Fruit fly (Drosophila melanogaster): ENCODE measurements around the gene CG12535.
A peak's percentile ranks its signal among the peaks of the same experiment; 100 is the strongest.

CG12535 gene

dm6 chrX:3485304-3485703 is 36.6 kb upstream of the CG12535 start, which contains the start of the genes CG14270 and CG10803 (continued):
- TF ChIP-seq chif (GFP tag; optimal IDR thresholded peaks at IDR 0.05): peak in 1 of 2 experiments; percentile 11
- peak; percentile 47 for TF ChIP-seq CG12391 (tag; optimal IDR thresholded peaks at IDR 0.05)
- TF ChIP-seq salm (tag; optimal IDR thresholded peaks at IDR 0.05): no peak
- TF ChIP-seq zf30C (GFP tag; optimal IDR thresholded peaks at IDR 0.05): no peak
- peak; percentile 74 for TF ChIP-seq hbn (GFP tag; IDR thresholded peaks at IDR 0.05; ENCODE audit: partially characterized antibody)
- TF ChIP-seq p53 (GFP tag; optimal IDR thresholded peaks at IDR 0.05): no peak
- peak; percentile 62; the same call in 2 of the 3 replicates for TF ChIP-seq CG6791 (GFP tag; IDR thresholded peaks at IDR 0.05; ENCODE audit: partially characterized antibody)
- TF ChIP-seq gfzf (GFP tag; optimal IDR thresholded peaks at IDR 0.05): peak; percentile 69
- peak; percentile 31 for TF ChIP-seq Dp (GFP tag; optimal IDR thresholded peaks at IDR 0.05)

- TF ChIP-seq kah (GFP tag; optimal IDR thresholded peaks at IDR 0.05): no peak
- TF ChIP-seq CG14965 (GFP tag; optimal IDR thresholded peaks at IDR 0.05; ENCODE audit: borderline replicate concordance): no peak
- TF ChIP-seq esg (GFP tag; conservative IDR thresholded peaks at IDR 0.05): peak; percentile 83
- no peak for TF ChIP-seq CG31388 (GFP tag; optimal IDR thresholded peaks at IDR 0.05)
- peak; percentile 57; the same call in 1 of the 3 replicates for TF ChIP-seq jigr1 (GFP tag; IDR thresholded peaks at IDR 0.05)
- TF ChIP-seq HmgZ (tag; optimal IDR thresholded peaks at IDR 0.05): peak; percentile 80
- peak; percentile 82 for TF ChIP-seq CG12659 (GFP tag; optimal IDR thresholded peaks at IDR 0.05)
- TF ChIP-seq mld (GFP tag; IDR thresholded peaks at IDR 0.05; ENCODE audit: partially characterized antibody): no peak
- peak; percentile 83 for TF ChIP-seq Gug (GFP tag; IDR thresholded peaks at IDR 0.05)
- no peak for TF ChIP-seq Hr78 (GFP tag; optimal IDR thresholded peaks at IDR 0.05)
- no peak for TF ChIP-seq salm (tag; optimal IDR thresholded peaks at IDR 0.05)
- TF ChIP-seq vfl (GFP tag; optimal IDR thresholded peaks at IDR 0.05): peak; percentile 69
- TF ChIP-seq H15 (GFP tag; IDR thresholded peaks at IDR 0.05): peak; percentile 84
- peak; percentile 65 for TF ChIP-seq NfI (GFP tag; optimal IDR thresholded peaks at IDR 0.05)
- peak; percentile 92 for TF ChIP-seq shn (GFP tag; optimal IDR thresholded peaks at IDR 0.05)
- TF ChIP-seq CG13287 (GFP tag; IDR thresholded peaks at IDR 0.05; ENCODE audit: partially characterized antibody): peak; percentile 78
- no peak for TF ChIP-seq CG8359 (GFP tag; optimal IDR thresholded peaks at IDR 0.05; ENCODE audit: borderline replicate concordance)
- peak; percentile 74 for TF ChIP-seq CG9817 (tag; optimal IDR thresholded peaks at IDR 0.05)
- peak; percentile 74 for TF ChIP-seq sna (GFP tag; IDR thresholded peaks at IDR 0.05; ENCODE audit: partially characterized antibody)
- TF ChIP-seq dpn (GFP tag; optimal IDR thresholded peaks at IDR 0.05): peak; percentile 79 to 82
- TF ChIP-seq CG1647 (GFP tag; optimal IDR thresholded peaks at IDR 0.05): peak; percentile 74
- TF ChIP-seq yki (optimal IDR thresholded peaks at IDR 0.05): no peak
- TF ChIP-seq CG11504 (tag; optimal IDR thresholded peaks at IDR 0.05): no peak
- TF ChIP-seq chn (GFP tag; optimal IDR thresholded peaks at IDR 0.05): peak; percentile 83
- no peak for TF ChIP-seq pfk (GFP tag; optimal IDR thresholded peaks at IDR 0.05)
- TF ChIP-seq slbo (GFP tag; IDR thresholded peaks at IDR 0.05): peak; percentile 90
- TF ChIP-seq ttk (GFP tag; IDR thresholded peaks at IDR 0.05): peak; percentile 90
- no peak for TF ChIP-seq nom (GFP tag; optimal IDR thresholded peaks at IDR 0.05)
- peak; percentile 72 for TF ChIP-seq danr (GFP tag; IDR thresholded peaks at IDR 0.05)
- TF ChIP-seq ssp (GFP tag; IDR thresholded peaks at IDR 0.05): peak; percentile 78
- peak; percentile 34 for TF ChIP-seq Sin3A (optimal IDR thresholded peaks at IDR 0.05)
- TF ChIP-seq HLH4C (GFP tag; IDR thresholded peaks at IDR 0.05; ENCODE audit: partially characterized antibody): peak; percentile 73
- TF ChIP-seq Mrtf (GFP tag; IDR thresholded peaks at IDR 0.05): peak; percentile 70
- peak; percentile 95 for TF ChIP-seq row (GFP tag; IDR thresholded peaks at IDR 0.05)
- peak; percentile 55 for TF ChIP-seq ci (GFP tag; IDR thresholded peaks at IDR 0.05)
- TF ChIP-seq CG10959 (GFP tag; IDR thresholded peaks at IDR 0.05): peak; percentile 63
- peak; percentile 85 for TF ChIP-seq ind (GFP tag; optimal IDR thresholded peaks at IDR 0.05)
- peak; percentile 81 for TF ChIP-seq Atf6 (GFP tag; IDR thresholded peaks at IDR 0.05)
- TF ChIP-seq ham (GFP tag; IDR thresholded peaks at IDR 0.05): no peak
These were observed 33.6 kb upstream of the CG12535 start, which contains the start of the genes CG10804 and CG10802 for dm6 chrX:3482119-3483014. CG10804 (minus strand) TSS chrX:3482322. CG10802 (plus strand) TSS chrX:3482965.
